Worm (Caenorhabditis elegans): Measurements from ENCODE around the gene rnp-7.

Gene rnp-7

DNA sequence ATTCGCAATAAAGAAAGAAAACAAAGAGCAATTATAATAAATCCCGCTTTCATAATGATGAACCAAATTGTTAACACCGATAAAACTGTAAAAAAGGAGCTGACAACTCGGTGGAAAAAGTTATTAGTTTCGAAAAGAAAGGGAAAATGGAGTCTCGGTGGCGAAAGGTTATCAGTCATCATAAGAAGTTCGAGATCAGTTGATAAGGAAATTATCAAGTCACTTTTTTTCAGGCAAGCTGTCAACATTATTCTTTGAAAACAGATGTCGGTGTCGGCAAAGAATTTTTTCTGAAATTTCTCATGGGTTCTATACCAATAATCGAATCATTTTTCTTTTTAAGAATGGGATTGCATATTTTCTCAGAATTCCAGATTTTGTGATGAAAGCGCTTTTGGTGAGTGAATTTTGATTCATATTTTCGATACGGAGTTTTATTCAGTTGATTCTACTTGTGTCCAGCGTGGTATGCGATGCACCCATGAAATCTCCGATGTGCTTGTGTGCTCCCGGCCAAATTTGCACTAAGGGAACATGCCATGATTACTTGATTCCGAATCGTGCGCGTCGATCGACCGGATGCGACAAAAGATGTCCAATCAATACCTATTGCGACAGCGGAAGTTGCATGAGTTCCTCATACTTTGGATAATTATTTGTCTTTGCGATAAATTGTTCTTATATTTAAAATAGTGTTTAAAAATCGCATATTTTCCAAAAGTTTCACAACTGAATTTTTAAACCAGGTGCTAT is 27.5 kb upstream of the rnp-7 start, which contains the start of the genes F37C12.21 and F37C12.10:
Gene F37C12.21, plus strand, starts transcription at position 58 of the 753 bp plus-strand sequence.
Gene F37C12.10, minus strand, starts transcription at position 85 of the 753 bp plus-strand sequence.
- TF ChIP-seq lin-39 (tag; optimal IDR thresholded peaks at IDR 0.05), result no peak
- no peak for TF ChIP-seq efl-1 (optimal IDR thresholded peaks at IDR 0.05)
- TF ChIP-seq efl-1 (GFP tag; optimal IDR thresholded peaks at IDR 0.05 in 1 of 2), result peak in 1 of 2 experiments; percentile 14
- TF ChIP-seq hlh-4 (tag; optimal IDR thresholded peaks at IDR 0.05), result no peak
- peak; percentile 37 for TF ChIP-seq elt-2 (tag; optimal IDR thresholded peaks at IDR 0.05)
- no peak for TF ChIP-seq fos-1 (tag; optimal IDR thresholded peaks at IDR 0.05)
- TF ChIP-seq nhr-19 (GFP tag; conservative IDR thresholded peaks at IDR 0.05), result no peak
- TF ChIP-seq aha-1 (tag; optimal IDR thresholded peaks at IDR 0.05), result no peak
- no peak for TF ChIP-seq nhr-76 (tag; optimal IDR thresholded peaks at IDR 0.05)
- TF ChIP-seq isw-1 (GFP tag; IDR thresholded peaks at IDR 0.05), result no peak
- no peak for TF ChIP-seq C16A3.4 (tag; optimal IDR thresholded peaks at IDR 0.05)
- TF ChIP-seq ama-1 (optimal IDR thresholded peaks at IDR 0.05), result no peak
- no peak for TF ChIP-seq pqm-1 (tag; optimal IDR thresholded peaks at IDR 0.05)
- no peak for TF ChIP-seq nhr-11 (tag; optimal IDR thresholded peaks at IDR 0.05)
- TF ChIP-seq tlp-1 (tag; optimal IDR thresholded peaks at IDR 0.05), result no peak
- TF ChIP-seq snu-23 (GFP tag; optimal IDR thresholded peaks at IDR 0.05), result no peak
- TF ChIP-seq skn-1 (tag; optimal IDR thresholded peaks at IDR 0.05), result no peak
- TF ChIP-seq alr-1 (tag; optimal IDR thresholded peaks at IDR 0.05; ENCODE audit: borderline replicate concordance), result no peak
- TF ChIP-seq ztf-11 (tag; optimal IDR thresholded peaks at IDR 0.05), result no peak
- no peak for TF ChIP-seq nhr-77 (tag; optimal IDR thresholded peaks at IDR 0.05)
- TF ChIP-seq ets-5 (GFP tag; IDR thresholded peaks at IDR 0.05), result no peak
- no peak for TF ChIP-seq vab-15 (tag; optimal IDR thresholded peaks at IDR 0.05)
- TF ChIP-seq ceh-88 (GFP tag; IDR thresholded peaks at IDR 0.05), result no peak
- TF ChIP-seq lsy-2 (tag; optimal IDR thresholded peaks at IDR 0.05), result peak in 1 of 2 experiments; percentile 5
- no peak for TF ChIP-seq nhr-71 (tag; optimal IDR thresholded peaks at IDR 0.05)

DNA sequence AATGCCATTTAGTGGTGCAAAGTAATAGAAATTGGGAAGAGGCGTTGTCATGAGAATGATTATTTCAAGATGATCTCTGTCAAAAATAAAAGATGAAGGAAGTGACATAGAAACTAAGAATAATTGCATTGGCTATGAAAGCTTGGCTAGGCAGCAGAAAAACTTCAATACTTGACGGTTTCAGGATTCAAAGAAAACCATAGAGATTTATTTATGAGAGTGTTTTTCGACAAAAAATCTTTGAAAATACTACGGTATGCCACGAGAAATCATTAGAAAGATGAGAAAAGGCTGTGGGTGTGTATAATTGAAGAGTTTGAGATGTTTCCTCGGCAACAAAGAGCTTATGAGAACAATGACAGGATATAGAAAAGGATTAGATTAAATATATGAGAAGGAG is 24.5 kb upstream of the rnp-7 start, which contains the start of gene F37C12.14:
Gene F37C12.14, minus strand, starts transcription at position 101 of the 400 bp plus-strand sequence.
- TF ChIP-seq ceh-82 (tag; optimal IDR thresholded peaks at IDR 0.05), result no peak
- no peak for TF ChIP-seq unc-30 (tag; optimal IDR thresholded peaks at IDR 0.05)
- TF ChIP-seq nhr-77 (tag; optimal IDR thresholded peaks at IDR 0.05), result no peak
- no peak for TF ChIP-seq lin-14 (GFP tag; optimal IDR thresholded peaks at IDR 0.05)
- no peak for TF ChIP-seq alr-1 (tag; optimal IDR thresholded peaks at IDR 0.05; ENCODE audit: borderline replicate concordance)
- no peak for TF ChIP-seq C34B4.2 (tag; optimal IDR thresholded peaks at IDR 0.05)
- TF ChIP-seq skn-1 (tag; optimal IDR thresholded peaks at IDR 0.05), result no peak
- no peak for TF ChIP-seq sox-4 (tag; optimal IDR thresholded peaks at IDR 0.05)
- TF ChIP-seq C04F5.9 (tag; optimal IDR thresholded peaks at IDR 0.05), result no peak
- TF ChIP-seq ztf-4 (tag; optimal IDR thresholded peaks at IDR 0.05), result no peak
- no peak for TF ChIP-seq jun-1 (tag; optimal IDR thresholded peaks at IDR 0.05)
- no peak for TF ChIP-seq nhr-20 (tag; optimal IDR thresholded peaks at IDR 0.05)
- no peak for TF ChIP-seq dsc-1 (tag; optimal IDR thresholded peaks at IDR 0.05)
- TF ChIP-seq ama-1 (optimal IDR thresholded peaks at IDR 0.05), result no peak
- TF ChIP-seq F16B12.6 (tag; optimal IDR thresholded peaks at IDR 0.05), result no peak
- no peak for TF ChIP-seq grh-1 (GFP tag; IDR thresholded peaks at IDR 0.05)

DNA sequence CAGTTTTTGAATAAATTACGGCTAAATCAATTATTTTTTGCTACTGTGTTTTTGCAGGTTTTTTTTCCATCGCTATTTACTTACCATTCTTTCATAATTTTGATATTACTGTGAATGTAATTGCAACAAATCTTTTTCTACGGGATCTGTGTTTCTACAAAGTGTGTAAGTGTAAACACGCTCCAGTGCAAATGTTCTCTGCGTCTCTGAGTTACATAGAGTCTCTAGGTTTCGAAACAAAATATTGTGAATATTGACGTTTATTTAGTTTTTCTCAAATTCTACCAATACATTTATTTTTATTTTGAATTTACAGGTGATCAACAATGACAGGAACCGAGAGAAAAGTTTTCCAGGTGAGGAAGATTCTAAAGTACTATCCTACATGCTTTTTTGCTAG is 23.1 kb upstream of the rnp-7 start, which contains the start of gene yju-2:
Gene yju-2, plus strand, starts transcription at position 315 of the 400 bp plus-strand sequence.
- TF ChIP-seq nhr-237 (tag; optimal IDR thresholded peaks at IDR 0.05) (peak; percentile 51), tlp-1 (tag; optimal IDR thresholded peaks at IDR 0.05) (no peak), skn-1 (tag; optimal IDR thresholded peaks at IDR 0.05) (peak; percentile 59), isw-1 (GFP tag; IDR thresholded peaks at IDR 0.05) (peak; percentile 49), mep-1 (tag; optimal IDR thresholded peaks at IDR 0.05) (peak; percentile 47), snpc-4 (tag; optimal IDR thresholded peaks at IDR 0.05) (no peak), ztf-11 (tag; optimal IDR thresholded peaks at IDR 0.05) (no peak), egl-27 (tag; optimal IDR thresholded peaks at IDR 0.05) (peak in 1 of 2 experiments; percentile 57), unc-86 (tag; optimal IDR thresholded peaks at IDR 0.05) (peak; percentile 16), egl-13 (tag; optimal IDR thresholded peaks at IDR 0.05) (no peak), pax-3 (tag; optimal IDR thresholded peaks at IDR 0.05) (no peak), ceh-63 (GFP tag; optimal IDR thresholded peaks at IDR 0.05) (no peak), jun-1 (tag; optimal IDR thresholded peaks at IDR 0.05) (no peak), mef-2 (tag; optimal IDR thresholded peaks at IDR 0.05) (no peak), lir-3 (tag; optimal IDR thresholded peaks at IDR 0.05; ENCODE audit: poor library complexity) (peak; percentile 56), fos-1 (tag; optimal IDR thresholded peaks at IDR 0.05) (peak; percentile 54), hlh-4 (tag; optimal IDR thresholded peaks at IDR 0.05) (no peak), lin-39 (tag; optimal IDR thresholded peaks at IDR 0.05) (no peak), blmp-1 (tag; optimal IDR thresholded peaks at IDR 0.05) (peak; percentile 63), grh-1 (GFP tag; IDR thresholded peaks at IDR 0.05) (no peak), aly-2 (tag; optimal IDR thresholded peaks at IDR 0.05) (no peak), nhr-76 (tag; optimal IDR thresholded peaks at IDR 0.05) (no peak)
